Worm (Caenorhabditis elegans) whole organism, L4 larva: ENCODE results near the gene afmd-1.

ENCODE experiments used
- D1046.2 ChIP-seq: fragments of 200-800 bp; sonication (Bioruptor generic); IDR thresholded peaks from 2 replicates; pipeline ENCODE4 v1.3.6; 2022; ENCODE audit warnings: missing genetic modification characterization, missing compliant biosample characterization
- F10B5.3 ChIP-seq: sonication (generic microtip); optimal IDR thresholded peaks from 2 replicates; lab custom pipeline; 2016; ENCODE audit warnings: mild to moderate bottlenecking, missing genetic modification characterization, missing compliant biosample characterization
- F49E8.2 ChIP-seq: sonication (generic microtip); optimal IDR thresholded peaks from 2 replicates; lab custom pipeline; 2016; ENCODE audit warnings: missing compliant biosample characterization, mild to moderate bottlenecking, missing genetic modification characterization, borderline replicate concordance
- Y48G9A.11 ChIP-seq: fragments of 200-800 bp; sonication (Bioruptor generic); IDR thresholded peaks from 2 replicates; pipeline ENCODE4 v1.3.6; 2022; ENCODE audit warnings: missing genetic modification reagents, missing genetic modification characterization, missing compliant biosample characterization
- Y75B8A.6 ChIP-seq: fragments of 200-800 bp; sonication (Bioruptor generic); IDR thresholded peaks from 2 replicates; pipeline ENCODE4 v1.3.6; 2022; ENCODE audit warnings: missing genetic modification reagents, missing genetic modification characterization, missing compliant biosample characterization
- ZK546.5 ChIP-seq, 2 experiments: sonication (generic microtip); optimal IDR thresholded peaks; 2 replicates each; lab custom pipeline; 2017; ENCODE audit warnings: missing biosample characterization in 2 of 2, missing genetic modification characterization in 2 of 2
- aha-1 ChIP-seq: fragments of 150-350 bp; peaks from one replicate; lab custom pipeline; 2014; ENCODE audit warnings: missing biosample characterization, missing genetic modification characterization
- aly-2 ChIP-seq: sonication (generic microtip); optimal IDR thresholded peaks from 2 replicates; lab custom pipeline; 2018; ENCODE audit warnings: missing biosample characterization, missing genetic modification characterization
- ama-1 ChIP-seq: fragments of 150-350 bp; optimal IDR thresholded peaks from 2 replicates; lab custom pipeline; 2014; ENCODE audit warnings: inconsistent platforms, mixed read lengths
- arid-1 ChIP-seq: fragments of 200-800 bp; sonication (Bioruptor generic); conservative IDR thresholded peaks from 2 replicates; pipeline ENCODE4 v1.3.6; 2022; ENCODE audit warnings: missing genetic modification reagents, missing genetic modification characterization, missing compliant biosample characterization
- attf-4 ChIP-seq: sonication (generic microtip); optimal IDR thresholded peaks from 3 replicates; lab custom pipeline; 2017; ENCODE audit warnings: missing biosample characterization, missing genetic modification characterization
- ceh-20 ChIP-seq: fragments of 200-800 bp; sonication (Bioruptor generic); IDR thresholded peaks from 2 replicates; pipeline ENCODE4 v1.3.6; 2022; ENCODE audit warnings: missing genetic modification reagents, missing genetic modification characterization, missing compliant biosample characterization
- ceh-32 ChIP-seq: sonication (generic microtip); optimal IDR thresholded peaks from 2 replicates; lab custom pipeline; 2016; ENCODE audit warnings: mild to moderate bottlenecking, missing genetic modification characterization, missing compliant biosample characterization; ENCODE audit not compliant: poor library complexity
- ceh-62 ChIP-seq: sonication (generic microtip); optimal IDR thresholded peaks from 2 replicates; lab custom pipeline; 2017; ENCODE audit warnings: missing biosample characterization, missing genetic modification characterization
- ces-1 ChIP-seq: fragments of 150-350 bp; sonication (generic microtip); optimal IDR thresholded peaks from 4 replicates; lab custom pipeline; 2014; ENCODE audit warnings: missing biosample characterization, missing genetic modification reagents, missing genetic modification characterization
- cey-2 ChIP-seq: sonication (generic microtip); optimal IDR thresholded peaks from 3 replicates; lab custom pipeline; 2017; ENCODE audit warnings: missing genetic modification characterization, mild to moderate bottlenecking, missing compliant biosample characterization, antibody characterized with exemption, borderline replicate concordance; ENCODE audit not compliant: insufficient read depth
- ctbp-1 ChIP-seq: fragments of 200-800 bp; sonication (Bioruptor generic); IDR thresholded peaks from 2 replicates; pipeline ENCODE4 v1.3.6; 2022; ENCODE audit warnings: missing genetic modification reagents, missing genetic modification characterization, missing compliant biosample characterization
- dmd-6 ChIP-seq: fragments of 200-800 bp; sonication (Bioruptor generic); IDR thresholded peaks from 2 replicates; pipeline ENCODE4 v1.3.6; 2022; ENCODE audit warnings: missing genetic modification reagents, missing genetic modification characterization, missing compliant biosample characterization
- dmd-8 ChIP-seq: fragments of 200-800 bp; sonication (Bioruptor generic); IDR thresholded peaks from 2 replicates; pipeline ENCODE4 v1.3.6; 2022; ENCODE audit warnings: missing genetic modification characterization, missing compliant biosample characterization
- egl-27 ChIP-seq: sonication (generic microtip); optimal IDR thresholded peaks from 3 replicates; lab custom pipeline; 2017; ENCODE audit warnings: missing biosample characterization, missing genetic modification reagents, missing genetic modification characterization
- fos-1 ChIP-seq: fragments of 150-350 bp; optimal IDR thresholded peaks from 2 replicates; lab custom pipeline; 2014; ENCODE audit warnings: missing biosample characterization, missing genetic modification characterization
- hif-1 ChIP-seq, 2 experiments: sonication (generic microtip); optimal IDR thresholded peaks; 2 replicates each; lab custom pipeline; 2016 to 2017; ENCODE audit warnings: missing compliant biosample characterization in 2 of 2, missing genetic modification characterization in 2 of 2, missing genetic modification reagents in 2 of 2, missing genotype in 2 of 2, mild to moderate bottlenecking in 1 of 2
- hlh-30 ChIP-seq: sonication (generic microtip); optimal IDR thresholded peaks from 2 replicates; lab custom pipeline; 2017; ENCODE audit warnings: antibody characterized with exemption, mild to moderate bottlenecking, missing genetic modification characterization, missing compliant biosample characterization; ENCODE audit not compliant: insufficient read depth
- jun-1 ChIP-seq: fragments of 150-350 bp; optimal IDR thresholded peaks from 2 replicates; lab custom pipeline; 2014; ENCODE audit warnings: missing biosample characterization, missing genetic modification reagents, missing genetic modification characterization
- lim-7 ChIP-seq: fragments of 200-800 bp; sonication (Bioruptor generic); IDR thresholded peaks from 2 replicates; pipeline ENCODE4 v1.3.6; 2022; ENCODE audit warnings: missing genetic modification characterization, missing compliant biosample characterization
- lin-1 ChIP-seq: fragments of 200-800 bp; sonication (Bioruptor generic); IDR thresholded peaks from 2 replicates; pipeline ENCODE4 v1.3.6; 2022; ENCODE audit warnings: missing genetic modification reagents, missing genetic modification characterization, missing compliant biosample characterization
- lin-13 ChIP-seq: fragments of 150-350 bp; optimal IDR thresholded peaks from 2 replicates; lab custom pipeline; 2014; ENCODE audit warnings: missing biosample characterization, missing genetic modification reagents, missing genetic modification characterization
- lin-29 ChIP-seq: fragments of 200-800 bp; sonication (Bioruptor generic); IDR thresholded peaks from 2 replicates; pipeline ENCODE4 v1.3.6; 2022; ENCODE audit warnings: missing genetic modification reagents, missing genetic modification characterization, missing compliant biosample characterization
- lin-38 ChIP-seq: fragments of 200-800 bp; sonication (Bioruptor generic); IDR thresholded peaks from 2 replicates; pipeline ENCODE4 v1.3.6; 2022; ENCODE audit warnings: missing genetic modification reagents, missing genetic modification characterization, missing compliant biosample characterization
- lsy-2 ChIP-seq, 2 experiments: fragments of 150-350 bp in 1 of 2; sonication (generic microtip) in 1 of 2; optimal IDR thresholded peaks; 2 replicates each; lab custom pipeline; 2014 to 2017; ENCODE audit warnings: missing biosample characterization in 2 of 2, missing genetic modification characterization in 2 of 2
- madf-9 ChIP-seq: fragments of 200-800 bp; sonication (Bioruptor generic); conservative IDR thresholded peaks from 2 replicates; pipeline ENCODE4 v1.3.6; 2022; ENCODE audit warnings: missing genetic modification reagents, missing genetic modification characterization, missing compliant biosample characterization
- mxl-3 ChIP-seq: fragments of 200-800 bp; sonication (Bioruptor generic); optimal IDR thresholded peaks from 2 replicates; lab custom pipeline; 2018; ENCODE audit warnings: mild to moderate bottlenecking, missing genetic modification characterization, missing compliant biosample characterization
- nhr-102 ChIP-seq: sonication (generic microtip); optimal IDR thresholded peaks from 2 replicates; lab custom pipeline; 2016; ENCODE audit warnings: mild to moderate bottlenecking, missing genetic modification characterization, moderate library complexity, missing compliant biosample characterization
- nhr-111 ChIP-seq: fragments of 200-800 bp; sonication (Bioruptor generic); optimal IDR thresholded peaks from 2 replicates; lab custom pipeline; 2018; ENCODE audit warnings: mild to moderate bottlenecking, missing genetic modification characterization, missing compliant biosample characterization
- nhr-42 ChIP-seq: fragments of 200-800 bp; sonication (Bioruptor generic); IDR thresholded peaks from 2 replicates; pipeline ENCODE4 v1.3.6; 2022; ENCODE audit warnings: missing genetic modification characterization, missing compliant biosample characterization
- nhr-6 ChIP-seq: fragments of 150-350 bp; optimal IDR thresholded peaks from 2 replicates; lab custom pipeline; 2014; ENCODE audit warnings: missing biosample characterization, missing genetic modification characterization
- nhr-77 ChIP-seq: fragments of 150-350 bp; optimal IDR thresholded peaks from 2 replicates; lab custom pipeline; 2014; ENCODE audit warnings: missing biosample characterization, missing genetic modification characterization
- pha-4 ChIP-seq, 2 experiments: fragments of 150-350 bp in 1 of 2; fragments of 200-800 bp in 1 of 2; sonication (Bioruptor generic) in 1 of 2; IDR thresholded peaks in 1 of 2; optimal IDR thresholded peaks in 1 of 2; 2 replicates each; pipeline versions ENCODE4 v1.3.6 to Lab custom; 2014 to 2022; ENCODE audit warnings: missing genetic modification characterization in 2 of 2, missing genetic modification reagents in 2 of 2, missing biosample characterization in 1 of 2, missing compliant biosample characterization in 1 of 2
- php-3 ChIP-seq: fragments of 200-800 bp; sonication (Bioruptor generic); IDR thresholded peaks from 2 replicates; pipeline ENCODE4 v1.3.6; 2022; ENCODE audit warnings: missing genetic modification reagents, missing genetic modification characterization, missing compliant biosample characterization
- pqm-1 ChIP-seq: sonication (generic microtip); optimal IDR thresholded peaks from 2 replicates; lab custom pipeline; 2017; ENCODE audit warnings: missing biosample characterization, missing genetic modification characterization
- saeg-2 ChIP-seq: fragments of 200-800 bp; sonication (Bioruptor generic); IDR thresholded peaks from 2 replicates; pipeline ENCODE4 v1.3.6; 2022; ENCODE audit warnings: missing genetic modification reagents, missing genetic modification characterization, missing compliant biosample characterization
- sdz-12 ChIP-seq: fragments of 200-800 bp; sonication (Bioruptor generic); optimal IDR thresholded peaks from 2 replicates; lab custom pipeline; 2018; ENCODE audit warnings: mild to moderate bottlenecking, missing genetic modification characterization, missing compliant biosample characterization
- snpc-1.2 ChIP-seq: fragments of 200-800 bp; sonication (Bioruptor generic); IDR thresholded peaks from 2 replicates; pipeline ENCODE4 v1.3.6; 2022; ENCODE audit warnings: missing genetic modification reagents, missing genetic modification characterization, missing compliant biosample characterization
- spr-1 ChIP-seq: sonication (generic microtip); optimal IDR thresholded peaks from 2 replicates; lab custom pipeline; 2016; ENCODE audit warnings: mild to moderate bottlenecking, missing genetic modification characterization, missing compliant biosample characterization
- tag-97 ChIP-seq: fragments of 200-800 bp; sonication (Bioruptor generic); IDR thresholded peaks from 2 replicates; pipeline ENCODE4 v1.3.6; 2022; ENCODE audit warnings: missing genetic modification characterization, missing compliant biosample characterization
- tra-1 ChIP-seq: fragments of 200-800 bp; sonication (Bioruptor generic); IDR thresholded peaks from 2 replicates; pipeline ENCODE4 v1.3.6; 2022; ENCODE audit warnings: missing genetic modification reagents, missing genetic modification characterization, missing compliant biosample characterization
- zfp-3 ChIP-seq: fragments of 200-800 bp; sonication (Bioruptor generic); conservative IDR thresholded peaks from 2 replicates; pipeline ENCODE4 v1.3.6; 2022; ENCODE audit warnings: missing genetic modification reagents, missing genetic modification characterization, missing compliant biosample characterization
- zip-11 ChIP-seq: fragments of 200-800 bp; sonication (Bioruptor generic); IDR thresholded peaks from 2 replicates; pipeline ENCODE4 v1.3.6; 2022; ENCODE audit warnings: missing genetic modification characterization, missing compliant biosample characterization
- ztf-11 ChIP-seq: fragments of 150-350 bp; optimal IDR thresholded peaks from 2 replicates; lab custom pipeline; 2014; ENCODE audit warnings: missing biosample characterization, missing genetic modification characterization
- ztf-7 ChIP-seq: fragments of 150-350 bp; optimal IDR thresholded peaks from 2 replicates; lab custom pipeline; 2014; ENCODE audit warnings: missing biosample characterization, missing genetic modification characterization

The afmd-1 gene

ce11 chrIV:7228208-7228607 is 15.8 kb upstream of the afmd-1 start, which contains the start of gene D2024.5:
D2024.5 (minus strand) TSS chrIV:7228308.
- TF ChIP-seq zfp-3 (no peak), ctbp-1 (GFP tag; lab: Robert Waterston, UW) (no peak), arid-1 (GFP tag; lab: Robert Waterston, UW) (no peak), attf-4 (tag; lab: Kevin White, UChicago) (no peak), nhr-42 (GFP tag; lab: Robert Waterston, UW) (no peak), fos-1 (tag; lab: Kevin White, UChicago) (no peak), ztf-7 (no peak), lsy-2 (tag; optimal IDR thresholded peaks at IDR 0.05; lab: Kevin White, UChicago) (no peak), pha-4 (GFP tag; IDR thresholded peaks at IDR 0.05; lab: Robert Waterston, UW) (no peak), pha-4 (tag; optimal IDR thresholded peaks at IDR 0.05; lab: Kevin White, UChicago) (no peak), Y48G9A.11 (no peak), pqm-1 (no peak), ceh-32 (tag; lab: Kevin White, UChicago) (no peak)

DNA sequence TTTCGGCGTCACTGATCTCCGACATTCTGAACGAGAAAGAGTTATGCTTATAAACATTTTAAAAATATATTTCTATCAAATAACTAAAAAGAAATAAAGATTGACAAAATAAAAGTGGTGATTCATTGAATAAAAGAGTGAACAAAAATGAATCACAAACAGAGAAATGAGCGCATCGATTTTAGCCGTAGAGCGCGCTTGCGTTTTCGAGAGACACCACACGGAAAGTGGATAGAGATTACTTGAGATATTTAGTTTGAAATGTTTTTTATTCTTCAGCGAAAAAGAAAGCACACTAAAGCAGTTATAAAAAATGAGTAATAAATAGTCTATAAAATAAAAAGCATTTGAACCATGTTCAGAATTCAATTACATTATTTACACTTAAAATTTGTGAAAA is 13.8 kb upstream of the afmd-1 start, which contains the start of gene cap-1:
cap-1 (minus strand) TSS at position 26 of the 400 bp plus-strand sequence.
- TF ChIP-seq lim-7 (no peak), spr-1 (tag; lab: Kevin White, UChicago) (no peak), jun-1 (tag; lab: Kevin White, UChicago) (no peak), ceh-62 (tag; lab: Kevin White, UChicago) (no peak), lin-1 (GFP tag; lab: Robert Waterston, UW) (no peak), nhr-6 (peak; percentile 71), mxl-3 (GFP tag; lab: Kevin White, UChicago) (peak; percentile 59), F49E8.2 (tag; lab: Kevin White, UChicago) (no peak), lsy-2 (tag; optimal IDR thresholded peaks at IDR 0.05; lab: Kevin White, UChicago) (peak in 1 of 2 experiments; percentile 85), egl-27 (no peak), hlh-30 (tag; lab: Kevin White, UChicago) (peak; percentile 36), lin-29 (GFP tag; lab: Robert Waterston, UW) (no peak), ztf-11 (tag; lab: Kevin White, UChicago) (no peak), aha-1 (no peak), aly-2 (tag; lab: Kevin White, UChicago) (no peak), madf-9 (GFP tag; lab: Robert Waterston, UW) (no peak), cey-2 (tag; lab: Kevin White, UChicago) (no peak), nhr-102 (tag; lab: Kevin White, UChicago) (no peak), snpc-1.2 (GFP tag; lab: Robert Waterston, UW) (no peak), dmd-6 (GFP tag; lab: Robert Waterston, UW) (0 out of 2 replicates have a peak, but pooled peaks have one; percentile 29), lin-38 (peak; percentile 96), sdz-12 (GFP tag; lab: Kevin White, UChicago) (no peak), tra-1 (GFP tag; lab: Robert Waterston, UW) (no peak), dmd-8 (GFP tag; lab: Robert Waterston, UW) (no peak), hif-1 (tag; optimal IDR thresholded peaks at IDR 0.05; lab: Kevin White, UChicago) (peak in 1 of 2 experiments; percentile 60), Y48G9A.11 (no peak), nhr-111 (GFP tag; lab: Kevin White, UChicago) (no peak), saeg-2 (GFP tag; lab: Robert Waterston, UW) (no peak), zfp-3 (no peak), php-3 (no peak), ztf-7 (no peak), Y75B8A.6 (GFP tag; lab: Robert Waterston, UW) (no peak), ceh-20 (no peak), F10B5.3 (no peak), tag-97 (GFP tag; lab: Robert Waterston, UW) (no peak), zip-11 (no peak), ZK546.5 (tag; optimal IDR thresholded peaks at IDR 0.05; lab: Kevin White, UChicago) (no peak), lin-13 (peak; percentile 67), D1046.2 (GFP tag; lab: Robert Waterston, UW) (no peak), ama-1 (lab: Kevin White, UChicago) (no peak), nhr-77 (peak; percentile 85), ces-1 (GFP tag; lab: Kevin White, UChicago) (no peak)
